Worm (Caenorhabditis elegans) whole organism, L2 larva: ENCODE results near the gene unc-71.
A peak's percentile ranks its signal among the peaks of the same experiment; 100 is the strongest.

Experiments
- C34F6.9 ChIP-seq: fragments of 150-350 bp; optimal IDR thresholded peaks from 2 replicates; lab custom pipeline; 2014; ENCODE audit warnings: missing biosample characterization, missing genetic modification characterization
- Y55F3AM.14 ChIP-seq: fragments of 200-800 bp; sonication (Bioruptor generic); optimal IDR thresholded peaks from 2 replicates; lab custom pipeline; 2018; ENCODE audit warnings: mild to moderate bottlenecking, missing genetic modification characterization, missing compliant biosample characterization
- ZK546.5 ChIP-seq: sonication (generic microtip); optimal IDR thresholded peaks from 2 replicates; lab custom pipeline; 2017; ENCODE audit warnings: missing biosample characterization, missing genetic modification characterization
- ama-1 ChIP-seq: fragments of 150-350 bp; optimal IDR thresholded peaks from 2 replicates; lab custom pipeline; 2018; ENCODE audit warnings: inconsistent platforms
- blmp-1 ChIP-seq: sonication (generic microtip); optimal IDR thresholded peaks from 2 replicates; lab custom pipeline; 2017; ENCODE audit warnings: missing genetic modification characterization, mild to moderate bottlenecking, missing compliant biosample characterization, antibody characterized with exemption, moderate library complexity; ENCODE audit not compliant: insufficient read depth
- ceh-16 ChIP-seq: fragments of 150-350 bp; optimal IDR thresholded peaks from 2 replicates; lab custom pipeline; 2014; ENCODE audit warnings: missing biosample characterization, missing genetic modification characterization
- egl-27 ChIP-seq: sonication (generic microtip); optimal IDR thresholded peaks from 3 replicates; lab custom pipeline; 2017; ENCODE audit warnings: missing biosample characterization, missing genetic modification reagents, missing genetic modification characterization
- fos-1 ChIP-seq: fragments of 150-350 bp; optimal IDR thresholded peaks from 2 replicates; lab custom pipeline; 2014; ENCODE audit warnings: missing biosample characterization, missing genetic modification characterization
- mab-5 ChIP-seq: fragments of 150-350 bp; optimal IDR thresholded peaks from 2 replicates; lab custom pipeline; 2014; ENCODE audit warnings: missing biosample characterization, missing genetic modification characterization
- nhr-6 ChIP-seq: fragments of 150-350 bp; optimal IDR thresholded peaks from 2 replicates; lab custom pipeline; 2014; ENCODE audit warnings: missing biosample characterization, missing genetic modification characterization
- nhr-77 ChIP-seq: fragments of 150-350 bp; optimal IDR thresholded peaks from 2 replicates; lab custom pipeline; 2014; ENCODE audit warnings: missing biosample characterization, missing genetic modification characterization
- unc-39 ChIP-seq: fragments of 150-350 bp; optimal IDR thresholded peaks from 2 replicates; lab custom pipeline; 2014; ENCODE audit warnings: missing biosample characterization, missing genetic modification characterization
- zag-1 ChIP-seq: fragments of 150-350 bp; optimal IDR thresholded peaks from 2 replicates; lab custom pipeline; 2014; ENCODE audit warnings: missing biosample characterization, missing genetic modification characterization

- no peak for TF ChIP-seq blmp-1 (tag; lab: Kevin White, UChicago)
- no peak for TF ChIP-seq nhr-6 (tag; lab: Kevin White, UChicago)
- TF ChIP-seq mab-5 (tag; lab: Kevin White, UChicago): no peak
- TF ChIP-seq ZK546.5 (tag; lab: Kevin White, UChicago): no peak
- no peak for TF ChIP-seq Y55F3AM.14 (GFP tag; lab: Kevin White, UChicago)
- no peak for TF ChIP-seq unc-39
- no peak for TF ChIP-seq nhr-77
- peak; percentile 39 for TF ChIP-seq fos-1 (tag; lab: Kevin White, UChicago)
- TF ChIP-seq egl-27: no peak
- TF ChIP-seq ceh-16: no peak
- TF ChIP-seq C34F6.9 (tag; lab: Kevin White, UChicago): no peak
- TF ChIP-seq ama-1 (lab: Kevin White, UChicago): no peak
- no peak for TF ChIP-seq zag-1 (tag; lab: Kevin White, UChicago)
Measured at ce11 chrIII:12831696-12832095, 59.8 kb downstream of the unc-71 start.
